Worm (Caenorhabditis elegans) whole organism, L4/young adult: Measurements from ENCODE around the gene T03G11.9.

Experiments used
- W03F9.2 ChIP-seq: fragments of 150-350 bp; optimal IDR thresholded peaks from 2 replicates; lab custom pipeline; 2014; ENCODE audit warnings: missing biosample characterization, missing genetic modification characterization
- dao-5 ChIP-seq: sonication (generic microtip); optimal IDR thresholded peaks from 2 replicates; lab custom pipeline; 2016; ENCODE audit warnings: missing genotype, missing genetic modification characterization, moderate library complexity, missing compliant biosample characterization
- him-1 ChIP-seq: sonication (generic microtip); optimal IDR thresholded peaks from 2 replicates; lab custom pipeline; 2016; ENCODE audit warnings: missing genotype, missing genetic modification reagents, missing genetic modification characterization, missing compliant biosample characterization

Gene T03G11.9

DNA sequence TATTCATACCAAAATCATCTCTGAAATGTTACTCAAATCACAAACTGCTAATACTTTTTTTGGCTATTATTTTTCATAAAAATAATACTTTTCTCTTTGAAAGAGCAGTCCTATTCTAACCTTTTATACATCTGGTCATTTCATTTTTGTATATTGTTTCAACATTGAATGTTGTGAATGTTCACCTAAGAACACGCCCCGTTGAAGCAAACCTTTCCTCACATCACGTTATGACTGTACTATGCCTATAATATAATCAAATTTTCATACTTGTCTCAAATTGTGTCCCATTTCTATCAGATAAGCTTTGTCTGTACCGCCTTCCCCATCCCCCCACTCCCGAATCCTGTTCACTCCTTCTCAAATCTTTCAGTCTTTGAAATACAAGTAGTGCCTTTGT, 34.3 kb downstream of the T03G11.9 start:
- no peak for TF ChIP-seq dao-5 (tag; lab: Kevin White, UChicago)
- no peak for TF ChIP-seq W03F9.2
- no peak for TF ChIP-seq him-1 (tag; lab: Kevin White, UChicago)

- TF ChIP-seq dao-5 (tag; lab: Kevin White, UChicago) (no peak), W03F9.2 (no peak), him-1 (tag; lab: Kevin White, UChicago) (no peak)
Observed at ce11 chrX:5226265-5226664, 42.2 kb downstream of the T03G11.9 start, which contains the start of gene H28G03.3. Gene H28G03.3, minus strand, starts transcription at chrX:5226365.
